Fruit fly (Drosophila melanogaster): ENCODE data around the gene CG9705.

The CG9705 gene

DNA sequence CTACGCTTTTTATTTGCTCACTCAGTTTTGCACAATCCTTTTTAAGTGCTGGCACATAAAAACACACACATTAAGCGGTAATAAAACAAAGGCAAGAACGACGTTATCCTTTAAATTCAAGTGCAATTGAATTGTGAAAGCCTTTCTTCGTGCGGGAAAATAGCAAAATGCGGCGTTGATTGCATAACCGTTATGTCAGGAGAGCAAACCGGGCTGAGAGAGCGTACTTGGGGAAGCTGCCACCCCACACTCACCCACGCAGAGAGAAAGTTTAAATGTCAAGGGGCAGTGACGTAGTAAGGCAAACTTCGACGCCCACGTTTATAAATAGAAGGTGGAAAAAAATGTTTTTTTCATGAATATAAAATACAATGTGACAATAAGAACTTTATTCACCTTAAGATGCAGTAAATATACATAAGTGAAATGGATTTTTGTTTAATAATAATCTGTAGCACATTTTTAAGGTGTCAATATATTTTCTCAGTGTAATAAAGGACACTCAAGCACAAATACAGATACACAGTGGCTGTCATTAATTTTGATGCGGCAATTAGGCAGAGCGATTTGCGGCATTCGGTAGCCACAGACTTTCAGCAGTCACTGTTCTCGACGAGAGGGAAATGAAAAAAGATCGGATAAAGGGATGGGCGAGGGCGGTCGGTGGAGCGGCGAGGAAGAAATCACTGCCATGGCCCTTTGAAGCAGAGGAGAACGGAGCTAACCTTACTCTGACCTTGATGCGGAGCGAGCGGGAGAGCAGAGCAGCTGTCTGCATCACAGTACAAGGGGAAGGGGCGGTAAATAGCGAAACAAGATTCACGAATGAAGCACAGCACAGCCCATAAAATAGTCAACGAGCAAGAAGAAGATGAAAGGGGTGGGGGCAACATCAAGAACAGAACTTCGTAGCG is 26.2 kb downstream of the CG9705 start (continued):
- TF ChIP-seq bbx (GFP tag; IDR thresholded peaks at IDR 0.05; ENCODE audit: partially characterized antibody) = no peak
- peak; percentile 4 for TF ChIP-seq zf30C (GFP tag; optimal IDR thresholded peaks at IDR 0.05)
- no peak for TF ChIP-seq grn (GFP tag; optimal IDR thresholded peaks at IDR 0.05)
- TF ChIP-seq CG15514 (GFP tag; optimal IDR thresholded peaks at IDR 0.05) = peak; percentile 27
- TF ChIP-seq CG11456 (GFP tag; IDR thresholded peaks at IDR 0.05) = 0 out of 3 replicates have a peak, but pooled peaks have one; percentile 6
- TF ChIP-seq z (GFP tag; IDR thresholded peaks at IDR 0.05) = no peak
- peak; percentile 47 for TF ChIP-seq gro (GFP tag; optimal IDR thresholded peaks at IDR 0.05)
- peak; percentile 42; the same call in 1 of the 2 replicates for TF ChIP-seq ara (GFP tag; IDR thresholded peaks at IDR 0.05)
- TF ChIP-seq Scr (GFP tag; IDR thresholded peaks at IDR 0.05; ENCODE audit: partially characterized antibody) = no peak; the same call in 1 of the 2 replicates
- TF ChIP-seq zen (tag; optimal IDR thresholded peaks at IDR 0.05) = no peak
- TF ChIP-seq CG11093 (GFP tag; IDR thresholded peaks at IDR 0.05) = 0 out of 3 replicates have a peak, but pooled peaks have one; percentile 20
- peak; percentile 39 for TF ChIP-seq gsb-n (tag; optimal IDR thresholded peaks at IDR 0.05)
- no peak for TF ChIP-seq D (optimal IDR thresholded peaks at IDR 0.05)
- peak; percentile 5 for TF ChIP-seq D (GFP tag; optimal IDR thresholded peaks at IDR 0.05)
- no peak for TF ChIP-seq CG2116 (GFP tag; optimal IDR thresholded peaks at IDR 0.05)
- TF ChIP-seq CG12744 (GFP tag; optimal IDR thresholded peaks at IDR 0.05) = peak; percentile 9
- TF ChIP-seq Fer1 (GFP tag; optimal IDR thresholded peaks at IDR 0.05) = peak; percentile 75
- TF ChIP-seq sr (GFP tag; IDR thresholded peaks at IDR 0.05) = no peak; the same call in 2 of the 3 replicates
- TF ChIP-seq CoRest (tag; optimal IDR thresholded peaks at IDR 0.05) = peak; percentile 29
- 0 out of 3 replicates have a peak, but pooled peaks have one; percentile 14 for TF ChIP-seq CG11695 (GFP tag; IDR thresholded peaks at IDR 0.05)
- no peak for TF ChIP-seq trh (GFP tag; optimal IDR thresholded peaks at IDR 0.05)
- TF ChIP-seq Dad (GFP tag; optimal IDR thresholded peaks at IDR 0.05) = peak; percentile 28
- peak; percentile 93 for TF ChIP-seq crol (GFP tag; IDR thresholded peaks at IDR 0.05)
- peak; percentile 37 for TF ChIP-seq CG7786 (GFP tag; optimal IDR thresholded peaks at IDR 0.05)
- peak; percentile 44; the same call in 1 of the 3 replicates for TF ChIP-seq zfh1 (GFP tag; IDR thresholded peaks at IDR 0.05)
- peak; percentile 16 for TF ChIP-seq cg (GFP tag; optimal IDR thresholded peaks at IDR 0.05)
- TF ChIP-seq Hr78 (GFP tag; optimal IDR thresholded peaks at IDR 0.05) = peak in 1 of 2 experiments; percentile 54
- TF ChIP-seq bsh (GFP tag; optimal IDR thresholded peaks at IDR 0.05) = peak; percentile 6 to 67
- no peak for TF ChIP-seq Fer2 (tag; optimal IDR thresholded peaks at IDR 0.05)
- TF ChIP-seq Hey (tag; optimal IDR thresholded peaks at IDR 0.05) = no peak
- peak; percentile 47 for TF ChIP-seq fd96Cb (tag; optimal IDR thresholded peaks at IDR 0.05)
- TF ChIP-seq CG4424 (GFP tag; optimal IDR thresholded peaks at IDR 0.05) = peak; percentile 29
- TF ChIP-seq Hsf (GFP tag; optimal IDR thresholded peaks at IDR 0.05) = peak; percentile 58
- peak; percentile 60 for TF ChIP-seq CG10979 (tag; optimal IDR thresholded peaks at IDR 0.05)
- no peak for TF ChIP-seq gce (GFP tag; IDR thresholded peaks at IDR 0.05)
- TF ChIP-seq CG6654 (GFP tag; optimal IDR thresholded peaks at IDR 0.05) = no peak
- peak; percentile 29 for TF ChIP-seq tap (tag; optimal IDR thresholded peaks at IDR 0.05)
- TF ChIP-seq CG7372 (GFP tag; IDR thresholded peaks at IDR 0.05) = no peak
- TF ChIP-seq CG15601 (tag; optimal IDR thresholded peaks at IDR 0.05) = peak; percentile 23
- no peak for TF ChIP-seq h (optimal IDR thresholded peaks at IDR 0.05)
- no peak for TF ChIP-seq CG2199 (GFP tag; IDR thresholded peaks at IDR 0.05)
- no peak for TF ChIP-seq toy (GFP tag; IDR thresholded peaks at IDR 0.05)
- no peak for TF ChIP-seq Gsc (GFP tag; IDR thresholded peaks at IDR 0.05)
- peak; percentile 34; the same call in 1 of the 2 replicates for TF ChIP-seq lmd (GFP tag; IDR thresholded peaks at IDR 0.05)
- peak; percentile 24 for TF ChIP-seq NfI (GFP tag; optimal IDR thresholded peaks at IDR 0.05)
- no peak for TF ChIP-seq Stat92E (GFP tag; optimal IDR thresholded peaks at IDR 0.05)
- no peak for TF ChIP-seq CG4328 (GFP tag; optimal IDR thresholded peaks at IDR 0.05)
- TF ChIP-seq CG8388 (GFP tag; optimal IDR thresholded peaks at IDR 0.05) = peak; percentile 99

Measured in whole organism, embryonic.